Fruit fly (Drosophila melanogaster) whole organism: ENCODE data around the gene CG6678.

ENCODE experiments used
- CG8478 ChIP-seq: fragments of >200 bp; optimal IDR thresholded peaks from 2 replicates; lab custom pipeline; 2018; ENCODE audit warnings: inconsistent platforms
- Dll ChIP-seq: fragments of >200 bp; optimal IDR thresholded peaks from 2 replicates; lab custom pipeline; 2017
- EcR ChIP-seq, 2 experiments: fragments of >200 bp; optimal IDR thresholded peaks; 2 replicates each; lab custom pipeline; 2017; ENCODE audit warnings: missing biosample characterization in 2 of 2, missing genetic modification characterization in 2 of 2, missing genetic modification reagents in 2 of 2
- pan ChIP-seq: fragments of >200 bp; optimal IDR thresholded peaks from 2 replicates; lab custom pipeline; 2017
- psq ChIP-seq: fragments of >200 bp; optimal IDR thresholded peaks from 2 replicates; lab custom pipeline; 2017
- usp ChIP-seq: fragments of >200 bp; optimal IDR thresholded peaks from 2 replicates; lab custom pipeline; 2017; ENCODE audit warnings: missing biosample characterization, missing genetic modification characterization, mixed read lengths

dm6 chr3R:21892450-21892849, 5.6 kb downstream of the CG6678 start:
- TF ChIP-seq psq (lab: Kevin White, UChicago) (no peak), CG8478 (lab: Kevin White, UChicago) (no peak), EcR (GFP tag; optimal IDR thresholded peaks at IDR 0.05; lab: Kevin White, UChicago) (no peak), usp (GFP tag; lab: Kevin White, UChicago) (no peak), pan (lab: Kevin White, UChicago) (no peak), Dll (lab: Kevin White, UChicago) (no peak)
